Worm (Caenorhabditis elegans) whole organism, late embryonic: ENCODE data around the gene taf-7.2.

Experiments
- ama-1 ChIP-seq: fragments of 150-350 bp; optimal IDR thresholded peaks from 2 replicates; lab custom pipeline; 2014
- che-1 ChIP-seq: sonication (generic microtip); optimal IDR thresholded peaks from 2 replicates; lab custom pipeline; 2016; ENCODE audit warnings: mild to moderate bottlenecking, missing genetic modification characterization, missing compliant biosample characterization
- nfya-1 ChIP-seq: sonication (generic microtip); optimal IDR thresholded peaks from 2 replicates; lab custom pipeline; 2017; ENCODE audit warnings: missing genetic modification characterization, mild to moderate bottlenecking, missing compliant biosample characterization, antibody characterized with exemption, moderate library complexity

ce11 chrIII:12686457-12687250 is 13.4 kb upstream of the taf-7.2 start:
- TF ChIP-seq che-1 (no peak), ama-1 (lab: Kevin White, UChicago) (no peak), nfya-1 (tag; lab: Kevin White, UChicago) (no peak)
